Fruit fly (Drosophila melanogaster) whole organism, embryonic: ENCODE data around the gene hyd.

Experiments used
- Ada2b ChIP-seq: fragments of 200-800 bp; sonication (Bioruptor generic); IDR thresholded peaks from 2 replicates; pipeline ENCODE4 v1.3.6; 2022; ENCODE audit warnings: missing biosample characterization, missing genetic modification characterization
- BEAF-32 ChIP-seq: fragments of 200-800 bp; sonication (Bioruptor generic); optimal IDR thresholded peaks from 3 replicates; lab custom pipeline; 2017; ENCODE audit warnings: missing biosample characterization, missing genetic modification characterization, mild to moderate bottlenecking, moderate library complexity, missing genetic modification reagents
- Blimp-1 ChIP-seq: fragments of 200-800 bp; sonication (Bioruptor generic); optimal IDR thresholded peaks from 3 replicates; lab custom pipeline; 2018; ENCODE audit warnings: missing biosample characterization, missing genetic modification characterization, mild to moderate bottlenecking, moderate library complexity, missing genetic modification reagents
- CG12659 ChIP-seq: fragments of 200-800 bp; sonication (Bioruptor generic); optimal IDR thresholded peaks from 3 replicates; lab custom pipeline; 2017; ENCODE audit warnings: mild to moderate bottlenecking, missing biosample characterization, missing genetic modification reagents, missing genetic modification characterization
- CG13287 ChIP-seq: fragments of 200-800 bp; sonication (Bioruptor generic); IDR thresholded peaks from 2 replicates; pipeline ENCODE4 v1.3.6; 2022; ENCODE audit warnings: missing biosample characterization, missing genetic modification characterization; ENCODE audit not compliant: partially characterized antibody
- CG14014 ChIP-seq: fragments of 200-800 bp; sonication (Bioruptor generic); IDR thresholded peaks from 2 replicates; pipeline ENCODE4 v1.3.6; 2022; ENCODE audit warnings: missing biosample characterization, missing genetic modification characterization
- CG1529 ChIP-seq: fragments of 200-800 bp; sonication (Bioruptor generic); optimal IDR thresholded peaks from 3 replicates; lab custom pipeline; 2018; ENCODE audit warnings: missing biosample characterization, missing genetic modification characterization
- CG1603 ChIP-seq: fragments of 200-800 bp; sonication (Bioruptor generic); optimal IDR thresholded peaks from 2 replicates; lab custom pipeline; 2019; ENCODE audit warnings: missing biosample characterization, mild to moderate bottlenecking, missing genetic modification characterization, moderate library complexity
- CG1832 ChIP-seq: fragments of 200-800 bp; sonication (Bioruptor generic); optimal IDR thresholded peaks from 2 replicates; lab custom pipeline; 2017; ENCODE audit warnings: missing biosample characterization, mild to moderate bottlenecking, missing genetic modification characterization, inconsistent platforms
- CG2120 ChIP-seq: fragments of 200-800 bp; sonication (Bioruptor generic); optimal IDR thresholded peaks from 3 replicates; lab custom pipeline; 2016; ENCODE audit warnings: missing biosample characterization, missing genetic modification characterization
- CG30020 ChIP-seq: fragments of 200-800 bp; optimal IDR thresholded peaks from 2 replicates; lab custom pipeline; 2019; ENCODE audit warnings: missing biosample characterization, mild to moderate bottlenecking, missing genetic modification characterization, moderate library complexity
- CG30403 ChIP-seq: fragments of 200-800 bp; sonication (Bioruptor generic); optimal IDR thresholded peaks from 3 replicates; lab custom pipeline; 2016; ENCODE audit warnings: missing biosample characterization, missing genetic modification characterization
- CG32532 ChIP-seq: fragments of 200-800 bp; sonication (Bioruptor generic); IDR thresholded peaks from 2 replicates; pipeline ENCODE4 v1.3.6; 2022; ENCODE audit warnings: missing biosample characterization, missing genetic modification characterization
- CG34224 ChIP-seq: fragments of 200-800 bp; sonication (Bioruptor generic); IDR thresholded peaks from 3 replicates; pipeline ENCODE4 v1.3.6; 2022; ENCODE audit warnings: missing biosample characterization, missing genetic modification characterization; ENCODE audit not compliant: partially characterized antibody
- CG34376 ChIP-seq: fragments of 200-800 bp; sonication (Bioruptor generic); optimal IDR thresholded peaks from 2 replicates; lab custom pipeline; 2018; ENCODE audit warnings: missing biosample characterization, mild to moderate bottlenecking, missing genetic modification characterization
- CG3995 ChIP-seq: fragments of 200-800 bp; sonication (Bioruptor generic); optimal IDR thresholded peaks from 3 replicates; lab custom pipeline; 2016; ENCODE audit warnings: missing biosample characterization, missing genetic modification characterization
- CG4617 ChIP-seq: fragments of 200-800 bp; sonication (Bioruptor generic); optimal IDR thresholded peaks from 3 replicates; lab custom pipeline; 2016; ENCODE audit warnings: missing biosample characterization, missing genetic modification characterization, borderline replicate concordance
- CG7372 ChIP-seq: fragments of 200-800 bp; sonication (Bioruptor generic); IDR thresholded peaks from 2 replicates; pipeline ENCODE4 v1.3.6; 2022; ENCODE audit warnings: missing biosample characterization, missing genetic modification characterization
- CG7987 ChIP-seq: fragments of 200-800 bp; sonication (Bioruptor generic); optimal IDR thresholded peaks from 2 replicates; lab custom pipeline; 2018; ENCODE audit warnings: missing biosample characterization, mild to moderate bottlenecking, missing genetic modification characterization, moderate library complexity
- CG8359 ChIP-seq: fragments of 200-800 bp; sonication (Bioruptor generic); optimal IDR thresholded peaks from 2 replicates; lab custom pipeline; 2017; ENCODE audit warnings: missing biosample characterization, mild to moderate bottlenecking, missing genetic modification characterization, borderline replicate concordance
- CG9932 ChIP-seq: fragments of 200-800 bp; sonication (Bioruptor generic); IDR thresholded peaks from 2 replicates; pipeline ENCODE4 v1.3.6; 2022; ENCODE audit warnings: missing biosample characterization, missing genetic modification characterization
- D19A ChIP-seq: fragments of 200-800 bp; optimal IDR thresholded peaks from 3 replicates; lab custom pipeline; 2019; ENCODE audit warnings: missing biosample characterization, mild to moderate bottlenecking, missing genetic modification characterization, moderate library complexity
- Dad ChIP-seq: fragments of 200-800 bp; sonication (Bioruptor generic); optimal IDR thresholded peaks from 3 replicates; lab custom pipeline; 2016; ENCODE audit warnings: missing biosample characterization, missing genetic modification characterization
- Dp ChIP-seq: fragments of 200-800 bp; sonication (Bioruptor generic); optimal IDR thresholded peaks from 2 replicates; lab custom pipeline; 2018; ENCODE audit warnings: missing biosample characterization, mild to moderate bottlenecking, missing genetic modification characterization, moderate library complexity
- Hand ChIP-seq: fragments of 200-800 bp; sonication (Bioruptor generic); optimal IDR thresholded peaks from 2 replicates; lab custom pipeline; 2017; ENCODE audit warnings: mild to moderate bottlenecking, missing biosample characterization, missing genetic modification reagents, missing genetic modification characterization
- HmgZ ChIP-seq: fragments of 200-800 bp; sonication (Bioruptor generic); optimal IDR thresholded peaks from 2 replicates; lab custom pipeline; 2018; ENCODE audit warnings: missing biosample characterization, mild to moderate bottlenecking, missing genetic modification characterization
- MBD-R2 ChIP-seq: fragments of 200-800 bp; sonication (Bioruptor generic); IDR thresholded peaks from 2 replicates; pipeline ENCODE4 v1.3.6; 2022; ENCODE audit warnings: missing biosample characterization, missing genetic modification characterization
- Med ChIP-seq: fragments of 200-800 bp; sonication (Bioruptor generic); peaks from one replicate; lab custom pipeline; 2016; ENCODE audit warnings: missing biosample characterization, missing genetic modification characterization, mild to moderate bottlenecking, inconsistent platforms, moderate library complexity
- Myb ChIP-seq: fragments of 200-800 bp; sonication (Bioruptor generic); optimal IDR thresholded peaks from 2 replicates; lab custom pipeline; 2016; ENCODE audit warnings: missing biosample characterization, missing genetic modification characterization
- Nf-YA ChIP-seq: fragments of 200-800 bp; sonication (Bioruptor generic); IDR thresholded peaks from 2 replicates; pipeline ENCODE4 v1.3.6; 2022; ENCODE audit warnings: missing biosample characterization, missing genetic modification characterization
- Pdp1 ChIP-seq, 2 experiments: fragments of 200-800 bp; sonication (Bioruptor generic); optimal IDR thresholded peaks; 3 replicates each; lab custom pipeline; 2016; ENCODE audit warnings: missing biosample characterization in 2 of 2, missing genetic modification characterization in 2 of 2, mild to moderate bottlenecking in 1 of 2, moderate library complexity in 1 of 2
- Six4 ChIP-seq: fragments of 200-800 bp; sonication (Bioruptor generic); optimal IDR thresholded peaks from 2 replicates; lab custom pipeline; 2016; ENCODE audit warnings: missing biosample characterization, missing genetic modification characterization
- Stat92E ChIP-seq, 3 experiments: fragments of >200 bp in 2 of 3; fragments of 200-800 bp in 1 of 3; sonication (Bioruptor generic) in 1 of 3; optimal IDR thresholded peaks; 2 replicates each; lab custom pipeline; 2017 to 2019; ENCODE audit warnings: missing biosample characterization in 3 of 3, missing genetic modification characterization in 3 of 3, mild to moderate bottlenecking in 1 of 3, moderate library complexity in 1 of 3
- YL-1 ChIP-seq: fragments of 200-800 bp; sonication (Bioruptor generic); optimal IDR thresholded peaks from 3 replicates; lab custom pipeline; 2017; ENCODE audit warnings: missing biosample characterization, mild to moderate bottlenecking, missing genetic modification characterization
- amos ChIP-seq: fragments of 200-800 bp; sonication (Bioruptor generic); IDR thresholded peaks from 2 replicates; pipeline ENCODE4 v1.3.6; 2022; ENCODE audit warnings: missing biosample characterization, missing genetic modification characterization; ENCODE audit not compliant: partially characterized antibody
- bbx ChIP-seq: fragments of 200-800 bp; sonication (Bioruptor generic); IDR thresholded peaks from 2 replicates; pipeline ENCODE4 v1.3.6; 2022; ENCODE audit warnings: missing biosample characterization, missing genetic modification characterization; ENCODE audit not compliant: partially characterized antibody
- chinmo ChIP-seq: fragments of 200-800 bp; sonication (Bioruptor generic); IDR thresholded peaks from 4 replicates; pipeline ENCODE4 v1.3.6; 2022; ENCODE audit warnings: missing biosample characterization, missing genetic modification characterization; ENCODE audit not compliant: partially characterized antibody
- dmrt11E ChIP-seq: fragments of 200-800 bp; sonication (Bioruptor generic); optimal IDR thresholded peaks from 3 replicates; lab custom pipeline; 2018; ENCODE audit warnings: missing biosample characterization, mild to moderate bottlenecking, missing genetic modification characterization, moderate library complexity
- ems ChIP-seq: fragments of 200-800 bp; sonication (Bioruptor generic); optimal IDR thresholded peaks from 3 replicates; lab custom pipeline; 2016; ENCODE audit warnings: missing biosample characterization, missing genetic modification characterization
- knrl ChIP-seq: fragments of 200-800 bp; sonication (Bioruptor generic); IDR thresholded peaks from 3 replicates; pipeline ENCODE4 v1.3.6; 2022; ENCODE audit warnings: missing biosample characterization, missing genetic modification characterization; ENCODE audit not compliant: partially characterized antibody
- nmo ChIP-seq: fragments of 200-800 bp; sonication (Bioruptor generic); optimal IDR thresholded peaks from 2 replicates; lab custom pipeline; 2018; ENCODE audit warnings: missing biosample characterization, mild to moderate bottlenecking, missing genetic modification characterization, moderate library complexity
- pita ChIP-seq: fragments of 200-800 bp; sonication (Bioruptor generic); optimal IDR thresholded peaks from 2 replicates; lab custom pipeline; 2017; ENCODE audit warnings: missing biosample characterization, mild to moderate bottlenecking, missing genetic modification characterization
- ranshi ChIP-seq: fragments of 200-800 bp; sonication (Bioruptor generic); IDR thresholded peaks from 2 replicates; pipeline ENCODE4 v1.3.6; 2022; ENCODE audit warnings: missing biosample characterization, missing genetic modification characterization
- sug ChIP-seq: fragments of 200-800 bp; optimal IDR thresholded peaks from 2 replicates; lab custom pipeline; 2019; ENCODE audit warnings: missing biosample characterization, mild to moderate bottlenecking, missing genetic modification characterization, moderate library complexity
- zen ChIP-seq: fragments of 200-800 bp; sonication (Bioruptor generic); optimal IDR thresholded peaks from 3 replicates; lab custom pipeline; 2018; ENCODE audit warnings: missing biosample characterization, mild to moderate bottlenecking, missing genetic modification characterization, moderate library complexity
- zfh1 ChIP-seq: fragments of 200-800 bp; sonication (Bioruptor generic); IDR thresholded peaks from 3 replicates; pipeline ENCODE4 v1.3.6; 2022; ENCODE audit warnings: missing biosample characterization, missing genetic modification characterization

The hyd gene

DNA sequence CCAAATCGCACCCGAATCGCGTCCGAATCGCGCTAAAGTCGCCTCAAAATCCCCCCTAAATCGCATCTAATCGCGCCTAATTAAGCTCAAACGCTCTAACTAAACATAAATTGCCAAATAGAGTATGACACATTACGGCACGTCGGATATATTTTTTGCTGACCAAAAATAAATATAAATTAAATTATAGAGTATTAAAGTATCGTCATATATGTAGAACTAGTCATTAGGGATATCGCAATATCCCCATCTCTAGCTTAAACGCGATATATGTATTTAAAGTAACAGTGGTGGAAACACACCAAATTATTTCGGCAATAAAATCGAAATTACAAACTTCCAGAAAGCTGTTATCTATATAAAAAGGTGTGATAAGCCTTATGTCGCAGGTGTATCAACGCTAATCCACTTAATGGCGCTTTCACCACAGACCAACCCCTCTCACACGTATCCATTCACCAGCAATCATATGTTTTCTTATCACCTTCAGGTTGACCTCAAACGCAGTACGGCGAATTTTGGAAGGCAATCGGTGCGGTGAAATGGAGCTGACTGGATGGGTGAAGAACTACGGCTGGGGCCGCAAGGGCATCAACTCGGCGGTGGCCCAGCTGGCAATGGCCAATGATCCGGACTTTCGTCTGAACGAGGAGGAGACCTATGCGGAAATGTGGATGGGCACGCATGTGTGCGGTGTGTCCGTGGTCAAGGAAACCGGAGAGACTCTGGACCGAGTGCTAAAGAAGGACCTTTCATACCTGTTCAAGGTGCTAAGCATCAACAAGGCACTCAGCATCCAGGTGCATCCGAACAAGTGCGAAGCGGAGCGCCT, 34.2 kb upstream of the hyd start, which contains the start of gene Mpi (continued):
- TF ChIP-seq Blimp-1 (GFP tag; lab: Kevin White, UChicago): no peak
- TF ChIP-seq CG34376 (GFP tag; lab: Kevin White, UChicago): peak; percentile 56
- peak in 1 of 3 experiments; percentile 49 for TF ChIP-seq Stat92E (GFP tag; optimal IDR thresholded peaks at IDR 0.05; lab: Kevin White, UChicago)
- peak; percentile 56; the same call in 1 of the 2 replicates for TF ChIP-seq bbx (GFP tag; lab: Robert Waterston, UW)
- peak; percentile 18 for TF ChIP-seq CG30403
- 0 out of 4 replicates have a peak, but pooled peaks have one; percentile 32 for TF ChIP-seq chinmo (GFP tag; lab: Robert Waterston, UW)
- TF ChIP-seq sug (tag; lab: Kevin White, UChicago): peak; percentile 56
- TF ChIP-seq knrl (GFP tag; lab: Robert Waterston, UW): peak; percentile 49; the same call in 2 of the 3 replicates
- peak; percentile 18 for TF ChIP-seq Dp (GFP tag; lab: Kevin White, UChicago)
- TF ChIP-seq Pdp1 (GFP tag; optimal IDR thresholded peaks at IDR 0.05; lab: Kevin White, UChicago): peak in 1 of 2 experiments; percentile 33
- no peak for TF ChIP-seq ranshi (GFP tag; lab: Robert Waterston, UW)
- no peak for TF ChIP-seq CG7372
- TF ChIP-seq zen (tag; lab: Kevin White, UChicago): peak; percentile 78
- TF ChIP-seq CG32532 (GFP tag; lab: Robert Waterston, UW): peak; percentile 42
- TF ChIP-seq CG4617 (GFP tag; lab: Kevin White, UChicago): peak; percentile 63
- TF ChIP-seq CG14014: 0 out of 2 replicates have a peak, but pooled peaks have one; percentile 22
- TF ChIP-seq CG34224 (GFP tag; lab: Robert Waterston, UW): peak; percentile 42; the same call in 1 of the 3 replicates
- TF ChIP-seq CG1529 (GFP tag; lab: Kevin White, UChicago): no peak
- TF ChIP-seq Dad (GFP tag; lab: Kevin White, UChicago): no peak
- peak; percentile 22 for TF ChIP-seq CG7987 (GFP tag; lab: Kevin White, UChicago)
- TF ChIP-seq CG1832 (GFP tag; lab: Kevin White, UChicago): no peak
- TF ChIP-seq amos (GFP tag; lab: Robert Waterston, UW): peak; percentile 52; the same call in 1 of the 2 replicates
- peak; percentile 49 for TF ChIP-seq dmrt11E (tag; lab: Kevin White, UChicago)
- TF ChIP-seq pita (GFP tag; lab: Kevin White, UChicago): no peak
- TF ChIP-seq CG12659: peak; percentile 62
- TF ChIP-seq YL-1 (GFP tag; lab: Kevin White, UChicago): peak; percentile 88
- peak; percentile 49 for TF ChIP-seq nmo (GFP tag; lab: Kevin White, UChicago)
- peak; percentile 67 for TF ChIP-seq BEAF-32 (GFP tag; lab: Kevin White, UChicago)
- no peak for TF ChIP-seq Six4 (GFP tag; lab: Kevin White, UChicago)
- peak; percentile 73 for TF ChIP-seq MBD-R2 (GFP tag; lab: Robert Waterston, UW)
- TF ChIP-seq CG1603: peak; percentile 60
- no peak for TF ChIP-seq Ada2b (GFP tag; lab: Robert Waterston, UW)
- peak; percentile 69 for TF ChIP-seq CG13287 (GFP tag; lab: Robert Waterston, UW)
- TF ChIP-seq HmgZ (tag; lab: Kevin White, UChicago): peak; percentile 37
- no peak for TF ChIP-seq Nf-YA
- TF ChIP-seq CG3995 (GFP tag; lab: Kevin White, UChicago): peak; percentile 82
- peak; percentile 43; the same call in 1 of the 3 replicates for TF ChIP-seq zfh1 (GFP tag; lab: Robert Waterston, UW)
- TF ChIP-seq CG9932 (GFP tag; lab: Robert Waterston, UW): peak; percentile 36
- TF ChIP-seq CG30020: peak; percentile 70
- TF ChIP-seq D19A (tag; lab: Kevin White, UChicago): peak; percentile 100
- TF ChIP-seq Myb (GFP tag; lab: Kevin White, UChicago): no peak
- TF ChIP-seq Hand (GFP tag; lab: Kevin White, UChicago): peak; percentile 21
- TF ChIP-seq Med: peak; percentile 75
- peak; percentile 100 for TF ChIP-seq CG8359 (GFP tag; lab: Kevin White, UChicago)
- peak; percentile 23 for TF ChIP-seq ems (GFP tag; lab: Kevin White, UChicago)
- peak; percentile 55 for TF ChIP-seq CG2120
